Fruit fly (Drosophila melanogaster) whole organism, prepupa: ENCODE data around the gene LSm3.

Experiments
- Blimp-1 ChIP-seq: fragments of 200-800 bp; sonication (Bioruptor generic); optimal IDR thresholded peaks from 3 replicates; lab custom pipeline; 2017; ENCODE audit warnings: missing biosample characterization, missing genetic modification characterization, mild to moderate bottlenecking, moderate library complexity, missing genetic modification reagents
- CG11294 ChIP-seq: fragments of 200-800 bp; sonication (Bioruptor generic); IDR thresholded peaks from 2 replicates; pipeline ENCODE4 v1.3.6; 2022; ENCODE audit warnings: missing biosample characterization, missing genetic modification characterization
- CG11762 ChIP-seq: fragments of 200-800 bp; sonication (Bioruptor generic); optimal IDR thresholded peaks from 3 replicates; lab custom pipeline; 2016; ENCODE audit warnings: missing biosample characterization, missing genetic modification characterization; ENCODE audit not compliant: insufficient read depth
- CG11902 ChIP-seq: fragments of 200-800 bp; sonication (Bioruptor generic); optimal IDR thresholded peaks from 3 replicates; lab custom pipeline; 2016; ENCODE audit warnings: missing biosample characterization, missing genetic modification characterization
- CG15336 ChIP-seq: fragments of 200-800 bp; sonication (Bioruptor generic); IDR thresholded peaks from 2 replicates; pipeline ENCODE4 v1.3.6; 2022; ENCODE audit warnings: missing biosample characterization, missing genetic modification characterization
- CG3032 ChIP-seq: fragments of 200-800 bp; optimal IDR thresholded peaks from 2 replicates; lab custom pipeline; 2019; ENCODE audit warnings: missing biosample characterization, mild to moderate bottlenecking, missing genetic modification characterization, moderate library complexity
- CG34406 ChIP-seq: fragments of 200-800 bp; sonication (Bioruptor generic); optimal IDR thresholded peaks from 3 replicates; lab custom pipeline; 2016; ENCODE audit warnings: missing biosample characterization, missing genetic modification characterization
- CG3919 ChIP-seq: fragments of 200-800 bp; sonication (Bioruptor generic); optimal IDR thresholded peaks from 3 replicates; lab custom pipeline; 2016; ENCODE audit warnings: missing biosample characterization, missing genetic modification characterization
- CG4318 ChIP-seq: fragments of 200-800 bp; sonication (Bioruptor generic); optimal IDR thresholded peaks from 3 replicates; lab custom pipeline; 2017; ENCODE audit warnings: missing biosample characterization, mild to moderate bottlenecking, missing genetic modification characterization
- CG6163 ChIP-seq: fragments of 200-800 bp; sonication (Bioruptor generic); IDR thresholded peaks from 3 replicates; pipeline ENCODE4 v1.3.6; 2022; ENCODE audit warnings: missing biosample characterization, missing genetic modification characterization
- CG6276 ChIP-seq: fragments of 200-800 bp; sonication (Bioruptor generic); optimal IDR thresholded peaks from 2 replicates; lab custom pipeline; 2017; ENCODE audit warnings: missing biosample characterization, mild to moderate bottlenecking, missing genetic modification characterization
- CG6792 ChIP-seq: fragments of 200-800 bp; sonication (Bioruptor generic); optimal IDR thresholded peaks from 3 replicates; lab custom pipeline; 2016; ENCODE audit warnings: missing biosample characterization, missing genetic modification characterization
- CG6808 ChIP-seq: fragments of 200-800 bp; sonication (Bioruptor generic); optimal IDR thresholded peaks from 3 replicates; lab custom pipeline; 2017; ENCODE audit warnings: missing biosample characterization, missing genetic modification characterization, mild to moderate bottlenecking, moderate library complexity, missing genetic modification reagents
- CG7368 ChIP-seq: fragments of 200-800 bp; sonication (Bioruptor generic); optimal IDR thresholded peaks from 3 replicates; lab custom pipeline; 2016; ENCODE audit warnings: missing biosample characterization, missing genetic modification characterization
- CG8319 ChIP-seq: fragments of 200-800 bp; sonication (Bioruptor generic); optimal IDR thresholded peaks from 3 replicates; lab custom pipeline; 2016; ENCODE audit warnings: missing biosample characterization, missing genetic modification characterization
- CG8632 ChIP-seq: fragments of 200-800 bp; sonication (Bioruptor generic); optimal IDR thresholded peaks from 3 replicates; lab custom pipeline; 2016; ENCODE audit warnings: missing biosample characterization, missing genetic modification characterization
- CG9139 ChIP-seq: fragments of 200-800 bp; sonication (Bioruptor generic); optimal IDR thresholded peaks from 3 replicates; lab custom pipeline; 2017; ENCODE audit warnings: missing biosample characterization, mild to moderate bottlenecking, missing genetic modification characterization
- Eip75B ChIP-seq: fragments of 200-800 bp; sonication (Bioruptor generic); optimal IDR thresholded peaks from 3 replicates; lab custom pipeline; 2016; ENCODE audit warnings: missing biosample characterization, missing genetic modification characterization
- Ets96B ChIP-seq: fragments of 200-800 bp; optimal IDR thresholded peaks from 2 replicates; lab custom pipeline; 2019; ENCODE audit warnings: missing biosample characterization, mild to moderate bottlenecking, missing genetic modification characterization, moderate library complexity
- Hr39 ChIP-seq: fragments of 200-800 bp; sonication (Bioruptor generic); optimal IDR thresholded peaks from 2 replicates; lab custom pipeline; 2016; ENCODE audit warnings: missing biosample characterization, missing genetic modification characterization
- Hr4 ChIP-seq: fragments of 200-800 bp; sonication (Bioruptor generic); optimal IDR thresholded peaks from 3 replicates; lab custom pipeline; 2016; ENCODE audit warnings: missing biosample characterization, missing genetic modification characterization
- Lpt ChIP-seq: fragments of 200-800 bp; sonication (Bioruptor generic); optimal IDR thresholded peaks from 3 replicates; lab custom pipeline; 2016; ENCODE audit warnings: missing biosample characterization, missing genetic modification characterization
- Met ChIP-seq: fragments of 200-800 bp; sonication (Bioruptor generic); optimal IDR thresholded peaks from 3 replicates; lab custom pipeline; 2016; ENCODE audit warnings: missing biosample characterization, missing genetic modification characterization
- Smox ChIP-seq: fragments of 200-800 bp; sonication (Bioruptor generic); optimal IDR thresholded peaks from 3 replicates; lab custom pipeline; 2016; ENCODE audit warnings: missing biosample characterization, missing genetic modification characterization
- Sox102F ChIP-seq: fragments of 200-800 bp; sonication (Bioruptor generic); optimal IDR thresholded peaks from 2 replicates; lab custom pipeline; 2016; ENCODE audit warnings: missing biosample characterization, mild to moderate bottlenecking, missing genetic modification characterization
- Sox14 ChIP-seq: fragments of 200-800 bp; sonication (Bioruptor generic); optimal IDR thresholded peaks from 3 replicates; lab custom pipeline; 2016; ENCODE audit warnings: missing biosample characterization, missing genetic modification characterization
- achi ChIP-seq: fragments of 200-800 bp; sonication (Bioruptor generic); optimal IDR thresholded peaks from 3 replicates; lab custom pipeline; 2016; ENCODE audit warnings: missing biosample characterization, missing genetic modification characterization
- acj6 ChIP-seq: fragments of 200-800 bp; sonication (Bioruptor generic); optimal IDR thresholded peaks from 3 replicates; lab custom pipeline; 2016; ENCODE audit warnings: missing biosample characterization, missing genetic modification characterization
- cyc ChIP-seq: fragments of 200-800 bp; sonication (Bioruptor generic); optimal IDR thresholded peaks from 3 replicates; lab custom pipeline; 2016; ENCODE audit warnings: missing biosample characterization, missing genetic modification characterization
- dac ChIP-seq: fragments of 200-800 bp; sonication (Bioruptor generic); optimal IDR thresholded peaks from 2 replicates; lab custom pipeline; 2017; ENCODE audit warnings: missing biosample characterization, mild to moderate bottlenecking, missing genetic modification characterization
- dsx ChIP-seq: fragments of 200-800 bp; optimal IDR thresholded peaks from 3 replicates; lab custom pipeline; 2019; ENCODE audit warnings: missing biosample characterization, mild to moderate bottlenecking, missing genetic modification characterization, moderate library complexity; ENCODE audit not compliant: poor library complexity, severe bottlenecking
- eg ChIP-seq: fragments of 200-800 bp; sonication (Bioruptor generic); IDR thresholded peaks from 3 replicates; pipeline ENCODE4 v1.3.6; 2022; ENCODE audit warnings: missing biosample characterization, missing genetic modification characterization
- esn ChIP-seq: fragments of 200-800 bp; sonication (Bioruptor generic); optimal IDR thresholded peaks from 2 replicates; lab custom pipeline; 2016; ENCODE audit warnings: missing biosample characterization, mild to moderate bottlenecking, missing genetic modification characterization, moderate library complexity
- fd59A ChIP-seq: fragments of 200-800 bp; sonication (Bioruptor generic); optimal IDR thresholded peaks from 2 replicates; lab custom pipeline; 2017; ENCODE audit warnings: missing biosample characterization, mild to moderate bottlenecking, missing genetic modification characterization, missing genetic modification reagents
- fd85E ChIP-seq: fragments of 200-800 bp; sonication (Bioruptor generic); optimal IDR thresholded peaks from 3 replicates; lab custom pipeline; 2016; ENCODE audit warnings: missing biosample characterization, missing genetic modification characterization
- fkh ChIP-seq: fragments of 200-800 bp; sonication (Bioruptor generic); optimal IDR thresholded peaks from 3 replicates; lab custom pipeline; 2017; ENCODE audit warnings: missing biosample characterization, mild to moderate bottlenecking, missing genetic modification characterization, moderate library complexity
- lz ChIP-seq: fragments of 200-800 bp; sonication (Bioruptor generic); optimal IDR thresholded peaks from 3 replicates; lab custom pipeline; 2016; ENCODE audit warnings: missing biosample characterization, missing genetic modification characterization
- net ChIP-seq: fragments of 200-800 bp; sonication (Bioruptor generic); optimal IDR thresholded peaks from 3 replicates; lab custom pipeline; 2016; ENCODE audit warnings: missing biosample characterization, missing genetic modification characterization
- salr ChIP-seq, 2 experiments: fragments of 200-800 bp; sonication (Bioruptor generic); optimal IDR thresholded peaks; 3 replicates each; lab custom pipeline; 2016 to 2018; ENCODE audit warnings: missing biosample characterization in 2 of 2, missing genetic modification characterization in 2 of 2, mild to moderate bottlenecking in 1 of 2
- spab ChIP-seq: fragments of 200-800 bp; sonication (Bioruptor generic); optimal IDR thresholded peaks from 2 replicates; lab custom pipeline; 2017; ENCODE audit warnings: missing biosample characterization, mild to moderate bottlenecking, missing genetic modification characterization, missing genetic modification reagents
- svp ChIP-seq: fragments of 200-800 bp; sonication (Bioruptor generic); peaks from one replicate; lab custom pipeline; 2016; ENCODE audit warnings: missing biosample characterization, missing genetic modification characterization
- topi ChIP-seq: fragments of 200-800 bp; sonication (Bioruptor generic); optimal IDR thresholded peaks from 3 replicates; lab custom pipeline; 2016; ENCODE audit warnings: missing biosample characterization, missing genetic modification characterization
- vri ChIP-seq: fragments of 200-800 bp; sonication (Bioruptor generic); optimal IDR thresholded peaks from 3 replicates; lab custom pipeline; 2016; ENCODE audit warnings: missing biosample characterization, mild to moderate bottlenecking, missing genetic modification characterization

Gene LSm3

dm6 chr3R:23971208-23971607, 24.9 kb upstream of the LSm3 start:
- TF ChIP-seq Met (GFP tag; lab: Kevin White, UChicago) = no peak
- no peak for TF ChIP-seq svp (GFP tag; lab: Kevin White, UChicago)
- TF ChIP-seq fd85E (GFP tag; lab: Kevin White, UChicago) = no peak
- TF ChIP-seq CG7368 = no peak
- TF ChIP-seq esn (GFP tag; lab: Kevin White, UChicago) = no peak
- no peak for TF ChIP-seq Ets96B
- TF ChIP-seq CG8632 (GFP tag; lab: Kevin White, UChicago) = no peak
- TF ChIP-seq CG6163 (GFP tag; lab: Robert Waterston, UW) = no peak
- TF ChIP-seq fd59A = no peak
- no peak for TF ChIP-seq CG11762 (GFP tag; lab: Kevin White, UChicago)

dm6 chr3R:23971764-23972163, 24.3 kb upstream of the LSm3 start:
- TF ChIP-seq CG15336 (GFP tag; lab: Robert Waterston, UW) (no peak), dsx (GFP tag; lab: Kevin White, UChicago) (no peak), topi (no peak), Blimp-1 (GFP tag; lab: Kevin White, UChicago) (no peak), spab (GFP tag; lab: Kevin White, UChicago) (no peak), CG3032 (tag; lab: Kevin White, UChicago) (no peak), eg (GFP tag; lab: Robert Waterston, UW) (no peak)

dm6 chr3R:23981645-23982044, 14.4 kb upstream of the LSm3 start:
- TF ChIP-seq CG4318 (no peak), CG6163 (GFP tag; lab: Robert Waterston, UW) (no peak), Hr4 (GFP tag; lab: Kevin White, UChicago) (no peak), CG15336 (GFP tag; lab: Robert Waterston, UW) (no peak), salr (GFP tag; optimal IDR thresholded peaks at IDR 0.05; lab: Kevin White, UChicago) (no peak), Sox14 (GFP tag; lab: Kevin White, UChicago) (no peak), lz (GFP tag; lab: Kevin White, UChicago) (no peak), vri (no peak), dac (GFP tag; lab: Kevin White, UChicago) (no peak), fkh (GFP tag; lab: Kevin White, UChicago) (no peak), CG8319 (no peak), cyc (no peak), CG3919 (GFP tag; lab: Kevin White, UChicago) (no peak), eg (GFP tag; lab: Robert Waterston, UW) (no peak), Eip75B (GFP tag; lab: Kevin White, UChicago) (no peak), CG11294 (GFP tag; lab: Robert Waterston, UW) (no peak), svp (GFP tag; lab: Kevin White, UChicago) (no peak), CG34406 (no peak), CG9139 (GFP tag; lab: Kevin White, UChicago) (no peak)
- TF ChIP-seq, all 60 proteins: peak for 0

- TF ChIP-seq eg (GFP tag; lab: Robert Waterston, UW) = no peak
- TF ChIP-seq Hr39 (GFP tag; lab: Kevin White, UChicago) = no peak
- peak; percentile 29 for TF ChIP-seq CG6792 (GFP tag; lab: Kevin White, UChicago)
- peak; percentile 26 for TF ChIP-seq CG7368
- TF ChIP-seq lz (GFP tag; lab: Kevin White, UChicago) = no peak
- no peak for TF ChIP-seq fd85E (GFP tag; lab: Kevin White, UChicago)
- peak; percentile 96 for TF ChIP-seq Sox14 (GFP tag; lab: Kevin White, UChicago)
- TF ChIP-seq Lpt (GFP tag; lab: Kevin White, UChicago) = no peak
- peak; percentile 69; the same call in 1 of the 3 replicates for TF ChIP-seq CG6163 (GFP tag; lab: Robert Waterston, UW)
- TF ChIP-seq CG4318 = no peak
- TF ChIP-seq CG6808 (GFP tag; lab: Kevin White, UChicago) = peak; percentile 40
- TF ChIP-seq Smox = no peak
- TF ChIP-seq dsx (GFP tag; lab: Kevin White, UChicago) = peak; percentile 36
- TF ChIP-seq CG15336 (GFP tag; lab: Robert Waterston, UW) = no peak
- peak; percentile 57 for TF ChIP-seq cyc
- no peak for TF ChIP-seq CG6276 (GFP tag; lab: Kevin White, UChicago)
- no peak for TF ChIP-seq Sox102F
- TF ChIP-seq achi (GFP tag; lab: Kevin White, UChicago) = no peak
- TF ChIP-seq Eip75B (GFP tag; lab: Kevin White, UChicago) = no peak
- peak; percentile 28 for TF ChIP-seq net (GFP tag; lab: Kevin White, UChicago)
- no peak for TF ChIP-seq CG11902 (GFP tag; lab: Kevin White, UChicago)
- no peak for TF ChIP-seq Blimp-1 (GFP tag; lab: Kevin White, UChicago)
- no peak for TF ChIP-seq CG8319
- TF ChIP-seq esn (GFP tag; lab: Kevin White, UChicago) = peak; percentile 61
- TF ChIP-seq acj6 (GFP tag; lab: Kevin White, UChicago) = no peak
- TF ChIP-seq topi = no peak
- no peak for TF ChIP-seq Hr4 (GFP tag; lab: Kevin White, UChicago)
- no peak for TF ChIP-seq CG3919 (GFP tag; lab: Kevin White, UChicago)
- peak; percentile 34 for TF ChIP-seq CG34406
These were observed 9.6 kb upstream of the LSm3 start, which contains the start of the genes CG13603 and CG5902 for dm6 chr3R:23986479-23986930. CG13603 (minus strand) TSS chr3R:23986569. CG5902 (plus strand) TSS chr3R:23986642.
